Worm (Caenorhabditis elegans) whole organism, L4 larva: Measurements from ENCODE around the gene ctsa-1.2.

ENCODE experiments used
- F37D6.2 ChIP-seq: sonication (generic microtip); optimal IDR thresholded peaks from 2 replicates; lab custom pipeline; 2016; ENCODE audit warnings: mild to moderate bottlenecking, missing genetic modification characterization, missing compliant biosample characterization
- F49E8.2 ChIP-seq: sonication (generic microtip); optimal IDR thresholded peaks from 2 replicates; lab custom pipeline; 2016; ENCODE audit warnings: missing compliant biosample characterization, mild to moderate bottlenecking, missing genetic modification characterization, borderline replicate concordance
- Y105C5A.15 ChIP-seq: fragments of 200-800 bp; sonication (Bioruptor generic); IDR thresholded peaks from 2 replicates; pipeline ENCODE4 v1.3.6; 2022; ENCODE audit warnings: missing genetic modification characterization, missing compliant biosample characterization
- Y48G9A.11 ChIP-seq: fragments of 200-800 bp; sonication (Bioruptor generic); IDR thresholded peaks from 2 replicates; pipeline ENCODE4 v1.3.6; 2022; ENCODE audit warnings: missing genetic modification reagents, missing genetic modification characterization, missing compliant biosample characterization
- ZK546.5 ChIP-seq, 2 experiments: sonication (generic microtip); optimal IDR thresholded peaks; 2 replicates each; lab custom pipeline; 2017; ENCODE audit warnings: missing biosample characterization in 2 of 2, missing genetic modification characterization in 2 of 2
- arid-1 ChIP-seq: fragments of 200-800 bp; sonication (Bioruptor generic); conservative IDR thresholded peaks from 2 replicates; pipeline ENCODE4 v1.3.6; 2022; ENCODE audit warnings: missing genetic modification reagents, missing genetic modification characterization, missing compliant biosample characterization
- ceh-20 ChIP-seq: fragments of 200-800 bp; sonication (Bioruptor generic); IDR thresholded peaks from 2 replicates; pipeline ENCODE4 v1.3.6; 2022; ENCODE audit warnings: missing genetic modification reagents, missing genetic modification characterization, missing compliant biosample characterization
- ceh-28 ChIP-seq: fragments of 150-350 bp; optimal IDR thresholded peaks from 2 replicates; lab custom pipeline; 2014; ENCODE audit warnings: missing biosample characterization, missing genetic modification reagents, missing genetic modification characterization
- ceh-32 ChIP-seq: sonication (generic microtip); optimal IDR thresholded peaks from 2 replicates; lab custom pipeline; 2016; ENCODE audit warnings: mild to moderate bottlenecking, missing genetic modification characterization, missing compliant biosample characterization; ENCODE audit not compliant: poor library complexity
- ceh-44 ChIP-seq: fragments of 200-800 bp; sonication (Bioruptor generic); IDR thresholded peaks from 2 replicates; pipeline ENCODE4 v1.3.6; 2022; ENCODE audit warnings: missing genetic modification reagents, missing genetic modification characterization, missing compliant biosample characterization
- ceh-82 ChIP-seq: sonication (generic microtip); optimal IDR thresholded peaks from 2 replicates; lab custom pipeline; 2017; ENCODE audit warnings: missing biosample characterization, missing genetic modification characterization
- daf-12 ChIP-seq: fragments of 150-350 bp; optimal IDR thresholded peaks from 2 replicates; lab custom pipeline; 2014; ENCODE audit warnings: missing biosample characterization, missing genetic modification reagents, missing genetic modification characterization
- dmd-6 ChIP-seq: fragments of 200-800 bp; sonication (Bioruptor generic); IDR thresholded peaks from 2 replicates; pipeline ENCODE4 v1.3.6; 2022; ENCODE audit warnings: missing genetic modification reagents, missing genetic modification characterization, missing compliant biosample characterization
- dmd-9 ChIP-seq: fragments of 200-800 bp; sonication (Bioruptor generic); IDR thresholded peaks from 2 replicates; pipeline ENCODE4 v1.3.6; 2022; ENCODE audit warnings: missing genetic modification reagents, missing genetic modification characterization, missing compliant biosample characterization
- duxl-1 ChIP-seq: sonication (generic microtip); optimal IDR thresholded peaks from 2 replicates; lab custom pipeline; 2016; ENCODE audit warnings: mild to moderate bottlenecking, missing genetic modification characterization, moderate library complexity, missing compliant biosample characterization; ENCODE audit not compliant: poor library complexity
- dve-1 ChIP-seq: sonication (generic microtip); optimal IDR thresholded peaks from 2 replicates; lab custom pipeline; 2017; ENCODE audit warnings: antibody characterized with exemption, mild to moderate bottlenecking, missing genetic modification characterization, missing compliant biosample characterization; ENCODE audit not compliant: insufficient read depth
- egl-27 ChIP-seq: sonication (generic microtip); optimal IDR thresholded peaks from 3 replicates; lab custom pipeline; 2017; ENCODE audit warnings: missing biosample characterization, missing genetic modification reagents, missing genetic modification characterization
- fos-1 ChIP-seq: fragments of 150-350 bp; optimal IDR thresholded peaks from 2 replicates; lab custom pipeline; 2014; ENCODE audit warnings: missing biosample characterization, missing genetic modification characterization
- gei-8 ChIP-seq: fragments of 200-800 bp; sonication (Bioruptor generic); optimal IDR thresholded peaks from 2 replicates; lab custom pipeline; 2018; ENCODE audit warnings: mild to moderate bottlenecking, missing genetic modification characterization, missing compliant biosample characterization
- hif-1 ChIP-seq, 2 experiments: sonication (generic microtip); optimal IDR thresholded peaks; 2 replicates each; lab custom pipeline; 2016 to 2017; ENCODE audit warnings: missing compliant biosample characterization in 2 of 2, missing genetic modification characterization in 2 of 2, missing genetic modification reagents in 2 of 2, missing genotype in 2 of 2, mild to moderate bottlenecking in 1 of 2
- hlh-11 ChIP-seq: fragments of 200-800 bp; sonication (Bioruptor generic); optimal IDR thresholded peaks from 2 replicates; lab custom pipeline; 2018; ENCODE audit warnings: mild to moderate bottlenecking, missing genetic modification characterization, missing compliant biosample characterization
- jun-1 ChIP-seq: fragments of 150-350 bp; optimal IDR thresholded peaks from 2 replicates; lab custom pipeline; 2014; ENCODE audit warnings: missing biosample characterization, missing genetic modification reagents, missing genetic modification characterization
- lim-7 ChIP-seq: fragments of 200-800 bp; sonication (Bioruptor generic); IDR thresholded peaks from 2 replicates; pipeline ENCODE4 v1.3.6; 2022; ENCODE audit warnings: missing genetic modification characterization, missing compliant biosample characterization
- lin-13 ChIP-seq: fragments of 150-350 bp; optimal IDR thresholded peaks from 2 replicates; lab custom pipeline; 2014; ENCODE audit warnings: missing biosample characterization, missing genetic modification reagents, missing genetic modification characterization
- lin-38 ChIP-seq: fragments of 200-800 bp; sonication (Bioruptor generic); IDR thresholded peaks from 2 replicates; pipeline ENCODE4 v1.3.6; 2022; ENCODE audit warnings: missing genetic modification reagents, missing genetic modification characterization, missing compliant biosample characterization
- lin-39 ChIP-seq: fragments of 150-350 bp; optimal IDR thresholded peaks from 2 replicates; lab custom pipeline; 2014; ENCODE audit warnings: missing biosample characterization, missing genetic modification reagents, missing genetic modification characterization
- lsy-2 ChIP-seq, 2 experiments: fragments of 150-350 bp in 1 of 2; sonication (generic microtip) in 1 of 2; optimal IDR thresholded peaks; 2 replicates each; lab custom pipeline; 2014 to 2017; ENCODE audit warnings: missing biosample characterization in 2 of 2, missing genetic modification characterization in 2 of 2
- madf-9 ChIP-seq: fragments of 200-800 bp; sonication (Bioruptor generic); conservative IDR thresholded peaks from 2 replicates; pipeline ENCODE4 v1.3.6; 2022; ENCODE audit warnings: missing genetic modification reagents, missing genetic modification characterization, missing compliant biosample characterization
- mep-1 ChIP-seq: fragments of 150-350 bp; sonication (generic microtip); optimal IDR thresholded peaks from 3 replicates; lab custom pipeline; 2014; ENCODE audit warnings: missing biosample characterization, missing genetic modification characterization
- mes-2 ChIP-seq: sonication (generic microtip); optimal IDR thresholded peaks from 2 replicates; lab custom pipeline; 2016; ENCODE audit warnings: missing genotype, mild to moderate bottlenecking, missing genetic modification characterization, missing compliant biosample characterization; ENCODE audit not compliant: poor library complexity, severe bottlenecking
- mxl-2 ChIP-seq: fragments of 200-800 bp; sonication (Bioruptor generic); conservative IDR thresholded peaks from 2 replicates; pipeline ENCODE4 v1.3.6; 2022; ENCODE audit warnings: missing genetic modification reagents, missing genetic modification characterization, missing compliant biosample characterization
- nhr-102 ChIP-seq: sonication (generic microtip); optimal IDR thresholded peaks from 2 replicates; lab custom pipeline; 2016; ENCODE audit warnings: mild to moderate bottlenecking, missing genetic modification characterization, moderate library complexity, missing compliant biosample characterization
- nhr-11 ChIP-seq: fragments of 150-350 bp; optimal IDR thresholded peaks from 2 replicates; lab custom pipeline; 2014; ENCODE audit warnings: missing biosample characterization, missing genetic modification characterization
- nhr-237 ChIP-seq: sonication (generic microtip); optimal IDR thresholded peaks from 2 replicates; lab custom pipeline; 2017; ENCODE audit warnings: missing biosample characterization, missing genetic modification characterization
- nhr-25 ChIP-seq: sonication (generic microtip); optimal IDR thresholded peaks from 2 replicates; lab custom pipeline; 2017; ENCODE audit warnings: missing genetic modification characterization, mild to moderate bottlenecking, missing compliant biosample characterization, antibody characterized with exemption, moderate library complexity, borderline replicate concordance; ENCODE audit not compliant: insufficient read depth
- nhr-28 ChIP-seq: fragments of 150-350 bp; optimal IDR thresholded peaks from 2 replicates; lab custom pipeline; 2014; ENCODE audit warnings: missing biosample characterization, missing genetic modification characterization
- nhr-48 ChIP-seq: sonication (generic microtip); optimal IDR thresholded peaks from 2 replicates; lab custom pipeline; 2016; ENCODE audit warnings: mild to moderate bottlenecking, missing genetic modification characterization, missing compliant biosample characterization
- nhr-6 ChIP-seq: fragments of 150-350 bp; optimal IDR thresholded peaks from 2 replicates; lab custom pipeline; 2014; ENCODE audit warnings: missing biosample characterization, missing genetic modification characterization
- pqm-1 ChIP-seq: sonication (generic microtip); optimal IDR thresholded peaks from 2 replicates; lab custom pipeline; 2017; ENCODE audit warnings: missing biosample characterization, missing genetic modification characterization
- snpc-1.2 ChIP-seq: fragments of 200-800 bp; sonication (Bioruptor generic); IDR thresholded peaks from 2 replicates; pipeline ENCODE4 v1.3.6; 2022; ENCODE audit warnings: missing genetic modification reagents, missing genetic modification characterization, missing compliant biosample characterization
- tag-97 ChIP-seq: fragments of 200-800 bp; sonication (Bioruptor generic); IDR thresholded peaks from 2 replicates; pipeline ENCODE4 v1.3.6; 2022; ENCODE audit warnings: missing genetic modification characterization, missing compliant biosample characterization
- tra-1 ChIP-seq: fragments of 200-800 bp; sonication (Bioruptor generic); IDR thresholded peaks from 2 replicates; pipeline ENCODE4 v1.3.6; 2022; ENCODE audit warnings: missing genetic modification reagents, missing genetic modification characterization, missing compliant biosample characterization
- unc-130 ChIP-seq: sonication (generic microtip); optimal IDR thresholded peaks from 2 replicates; lab custom pipeline; 2016; ENCODE audit warnings: missing genetic modification reagents, missing genetic modification characterization, missing compliant biosample characterization
- unc-39 ChIP-seq: sonication (generic microtip); optimal IDR thresholded peaks from 2 replicates; lab custom pipeline; 2017; ENCODE audit warnings: missing biosample characterization, missing genetic modification characterization
- unc-62 ChIP-seq, 3 experiments: fragments of 150-350 bp in 1 of 3; sonication (generic microtip); optimal IDR thresholded peaks in 2 of 3; peaks in 1 of 3; 1 replicate in 1 of 3; 2 replicates in 2 of 3; lab custom pipeline; 2014 to 2017; ENCODE audit warnings: missing biosample characterization in 3 of 3, missing genetic modification characterization in 3 of 3, missing genetic modification reagents in 3 of 3, missing genotype in 1 of 3
- zfp-2 ChIP-seq: sonication (generic microtip); optimal IDR thresholded peaks from 2 replicates; lab custom pipeline; 2016; ENCODE audit warnings: mild to moderate bottlenecking, missing genetic modification characterization, missing compliant biosample characterization
- zfp-3 ChIP-seq: fragments of 200-800 bp; sonication (Bioruptor generic); conservative IDR thresholded peaks from 2 replicates; pipeline ENCODE4 v1.3.6; 2022; ENCODE audit warnings: missing genetic modification reagents, missing genetic modification characterization, missing compliant biosample characterization

Gene ctsa-1.2

DNA sequence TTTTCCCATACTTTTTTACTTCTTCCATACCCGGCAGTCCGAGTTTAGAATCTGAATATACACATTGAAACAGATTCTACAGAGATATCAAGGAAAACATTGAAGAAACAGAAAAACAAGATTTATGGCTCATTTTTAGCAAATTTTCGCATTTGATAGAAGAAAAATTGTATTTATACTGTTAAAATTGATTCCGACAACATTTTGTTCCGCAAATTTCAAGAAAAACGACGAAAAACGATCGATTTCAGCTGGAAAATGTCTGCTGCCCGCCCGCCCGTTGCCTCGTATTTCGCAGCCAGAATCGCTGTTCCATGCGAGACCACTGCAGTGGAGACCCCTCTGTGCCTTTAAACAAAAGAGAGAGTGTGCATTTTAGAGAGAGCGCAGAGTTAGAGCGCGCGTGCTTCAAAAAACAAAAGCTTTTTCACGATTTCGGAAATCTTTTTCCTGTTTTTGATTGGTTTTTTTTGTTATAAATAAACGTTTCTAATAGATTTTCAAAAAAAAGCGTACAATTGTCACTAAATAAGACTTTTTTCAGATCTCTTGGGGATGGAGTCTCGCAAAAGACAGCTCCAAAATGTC, 38.8 kb downstream of the ctsa-1.2 start, which contains the start of the genes patr-1 and dna-2 (continued):
- peak in 1 of 2 experiments; percentile 59 for TF ChIP-seq unc-62 (GFP tag; optimal IDR thresholded peaks at IDR 0.05 in 1 of 2; lab: Kevin White, UChicago)
- no peak for TF ChIP-seq unc-62 (tag; optimal IDR thresholded peaks at IDR 0.05; lab: Kevin White, UChicago)
- TF ChIP-seq nhr-6 (tag; lab: Kevin White, UChicago), result peak; percentile 70
- no peak for TF ChIP-seq arid-1 (GFP tag; lab: Robert Waterston, UW)
- peak; percentile 30 for TF ChIP-seq nhr-11
- TF ChIP-seq egl-27, result no peak
- no peak for TF ChIP-seq fos-1 (tag; lab: Kevin White, UChicago)
- TF ChIP-seq nhr-237 (tag; lab: Kevin White, UChicago), result no peak
- TF ChIP-seq nhr-48 (tag; lab: Kevin White, UChicago), result no peak
- TF ChIP-seq lin-39 (tag; lab: Kevin White, UChicago), result no peak
- no peak for TF ChIP-seq mxl-2 (GFP tag; lab: Robert Waterston, UW)
- no peak for TF ChIP-seq ceh-20 (GFP tag; lab: Robert Waterston, UW)
- TF ChIP-seq nhr-102 (tag; lab: Kevin White, UChicago), result no peak
- TF ChIP-seq lin-38, result peak; percentile 65

ce11 chrII:11782493-11782892, 43.3 kb downstream of the ctsa-1.2 start, which contains the start of gene F43G6.16:
F43G6.16 (minus strand) TSS chrII:11782633.
- no peak for TF ChIP-seq nhr-28 (tag; lab: Kevin White, UChicago)
- TF ChIP-seq unc-130 (GFP tag; lab: Kevin White, UChicago), result peak; percentile 87
- TF ChIP-seq jun-1 (tag; lab: Kevin White, UChicago), result no peak
- peak; percentile 98 for TF ChIP-seq lin-38
- peak in 1 of 2 experiments; percentile 94 for TF ChIP-seq lsy-2 (tag; optimal IDR thresholded peaks at IDR 0.05; lab: Kevin White, UChicago)
- TF ChIP-seq snpc-1.2 (GFP tag; lab: Robert Waterston, UW), result peak; percentile 46; the same call in 1 of the 2 replicates
- TF ChIP-seq ceh-28 (tag; lab: Kevin White, UChicago), result no peak
- no peak for TF ChIP-seq mep-1
- no peak for TF ChIP-seq unc-39 (tag; lab: Kevin White, UChicago)
- peak; percentile 73 for TF ChIP-seq Y48G9A.11 (GFP tag; lab: Robert Waterston, UW)
- no peak for TF ChIP-seq lin-13
- no peak for TF ChIP-seq madf-9 (GFP tag; lab: Robert Waterston, UW)
- no peak for TF ChIP-seq zfp-3 (GFP tag; lab: Robert Waterston, UW)
- no peak for TF ChIP-seq ceh-32 (tag; lab: Kevin White, UChicago)
- no peak for TF ChIP-seq ceh-82 (tag; lab: Kevin White, UChicago)
- TF ChIP-seq F49E8.2 (tag; lab: Kevin White, UChicago), result peak; percentile 90
- TF ChIP-seq nhr-48 (tag; lab: Kevin White, UChicago), result no peak
- no peak for TF ChIP-seq gei-8
- TF ChIP-seq F37D6.2, result no peak
- no peak for TF ChIP-seq hlh-11 (tag; lab: Kevin White, UChicago)
- TF ChIP-seq zfp-2 (tag; lab: Kevin White, UChicago), result no peak
- no peak for TF ChIP-seq pqm-1 (tag; lab: Kevin White, UChicago)
- no peak for TF ChIP-seq daf-12
- TF ChIP-seq lim-7, result no peak
- no peak for TF ChIP-seq tag-97 (GFP tag; lab: Robert Waterston, UW)
- no peak for TF ChIP-seq ZK546.5 (tag; optimal IDR thresholded peaks at IDR 0.05; lab: Kevin White, UChicago)
- TF ChIP-seq Y105C5A.15 (GFP tag; lab: Robert Waterston, UW), result no peak
- TF ChIP-seq tra-1 (GFP tag; lab: Robert Waterston, UW), result no peak
- TF ChIP-seq mes-2 (tag; lab: Kevin White, UChicago), result peak; percentile 50
- TF ChIP-seq nhr-6 (tag; lab: Kevin White, UChicago), result no peak
- TF ChIP-seq dmd-6, result no peak
- TF ChIP-seq egl-27, result no peak
- TF ChIP-seq duxl-1 (tag; lab: Kevin White, UChicago), result peak; percentile 19
- no peak for TF ChIP-seq ceh-20 (GFP tag; lab: Robert Waterston, UW)
- TF ChIP-seq dmd-9 (GFP tag; lab: Robert Waterston, UW), result no peak
- no peak for TF ChIP-seq nhr-25 (tag; lab: Kevin White, UChicago)
- peak; percentile 75; the same call in 1 of the 2 replicates for TF ChIP-seq ceh-44 (GFP tag; lab: Robert Waterston, UW)
- no peak for TF ChIP-seq dve-1 (tag; lab: Kevin White, UChicago)
- TF ChIP-seq hif-1 (tag; optimal IDR thresholded peaks at IDR 0.05; lab: Kevin White, UChicago), result no peak
